Fruit fly (Drosophila melanogaster): ENCODE measurements around the gene CG32212.

DNA sequence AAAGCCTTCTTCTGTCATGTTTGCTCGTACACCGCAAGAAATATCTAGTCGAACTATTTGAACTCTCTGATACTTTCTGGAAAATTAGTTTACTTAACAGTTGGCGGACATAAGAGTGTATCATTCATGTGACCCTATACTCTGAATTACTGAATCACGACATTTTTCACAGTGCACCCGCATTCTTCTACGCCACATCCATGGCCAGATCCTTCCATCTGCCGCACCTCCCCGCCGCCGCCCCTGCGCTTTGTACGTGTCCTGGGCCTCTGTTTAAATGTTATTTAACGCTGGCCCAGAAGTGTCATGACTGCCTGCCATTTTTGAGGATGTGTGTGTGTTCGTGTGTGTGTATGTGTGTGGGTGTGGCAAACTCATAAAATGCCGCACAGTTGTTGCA, 25.3 kb downstream of the CG32212 start:
- TF ChIP-seq Dll (optimal IDR thresholded peaks at IDR 0.05), result no peak
- no peak for TF ChIP-seq CG8478 (optimal IDR thresholded peaks at IDR 0.05)
- TF ChIP-seq usp (GFP tag; optimal IDR thresholded peaks at IDR 0.05), result no peak
